Worm (Caenorhabditis elegans) whole organism, mixed stage, embryonic: ENCODE data around the gene R04D3.4.

Experiments
- bed-3 ChIP-seq: fragments of 200-800 bp; sonication (Bioruptor generic); optimal IDR thresholded peaks from 3 replicates; lab custom pipeline; 2018; ENCODE audit warnings: mild to moderate bottlenecking, missing genetic modification characterization, moderate library complexity, missing compliant biosample characterization
- blmp-1 ChIP-seq: fragments of 150-350 bp; optimal IDR thresholded peaks from 2 replicates; lab custom pipeline; 2014; ENCODE audit warnings: missing biosample characterization, missing genetic modification characterization
- ces-1 ChIP-seq: fragments of 150-350 bp; optimal IDR thresholded peaks from 2 replicates; lab custom pipeline; 2014; ENCODE audit warnings: missing biosample characterization, missing genetic modification reagents, missing genetic modification characterization
- lsy-2 ChIP-seq: fragments of 150-350 bp; optimal IDR thresholded peaks from 2 replicates; lab custom pipeline; 2014; ENCODE audit warnings: missing biosample characterization, missing genetic modification characterization
- nhr-12 ChIP-seq: fragments of 150-350 bp; optimal IDR thresholded peaks from 2 replicates; lab custom pipeline; 2014; ENCODE audit warnings: missing biosample characterization, missing genetic modification characterization
- nhr-2 ChIP-seq: fragments of 150-350 bp; optimal IDR thresholded peaks from 2 replicates; lab custom pipeline; 2014; ENCODE audit warnings: missing biosample characterization, missing genetic modification characterization
- nhr-237 ChIP-seq: fragments of 150-350 bp; optimal IDR thresholded peaks from 2 replicates; lab custom pipeline; 2014; ENCODE audit warnings: missing biosample characterization, missing genetic modification characterization
- nhr-28 ChIP-seq: fragments of 150-350 bp; optimal IDR thresholded peaks from 2 replicates; lab custom pipeline; 2014; ENCODE audit warnings: missing biosample characterization, missing genetic modification characterization
- nhr-76 ChIP-seq: sonication (generic microtip); optimal IDR thresholded peaks from 2 replicates; lab custom pipeline; 2017; ENCODE audit warnings: missing biosample characterization, missing genetic modification characterization
- snpc-4 ChIP-seq: fragments of 150-350 bp; optimal IDR thresholded peaks from 2 replicates; lab custom pipeline; 2014; ENCODE audit warnings: missing biosample characterization, missing genetic modification characterization
- unc-62 ChIP-seq: fragments of 150-350 bp; optimal IDR thresholded peaks from 2 replicates; lab custom pipeline; 2014; ENCODE audit warnings: missing biosample characterization, missing genetic modification reagents, missing genetic modification characterization

- TF ChIP-seq snpc-4 (tag; lab: Kevin White, UChicago) (no peak), unc-62 (GFP tag; lab: Kevin White, UChicago) (no peak), nhr-76 (no peak), blmp-1 (tag; lab: Kevin White, UChicago) (no peak), ces-1 (GFP tag; lab: Kevin White, UChicago) (no peak), nhr-28 (tag; lab: Kevin White, UChicago) (no peak), nhr-12 (tag; lab: Kevin White, UChicago) (no peak), lsy-2 (tag; lab: Kevin White, UChicago) (no peak), nhr-2 (tag; lab: Kevin White, UChicago) (no peak), nhr-237 (no peak), bed-3 (GFP tag; lab: Kevin White, UChicago) (no peak)
Measured at ce11 chrX:13323697-13324096, 35.1 kb upstream of the R04D3.4 start.
